Worm (Caenorhabditis elegans): Measurements from ENCODE around the gene ift-81.

DNA sequence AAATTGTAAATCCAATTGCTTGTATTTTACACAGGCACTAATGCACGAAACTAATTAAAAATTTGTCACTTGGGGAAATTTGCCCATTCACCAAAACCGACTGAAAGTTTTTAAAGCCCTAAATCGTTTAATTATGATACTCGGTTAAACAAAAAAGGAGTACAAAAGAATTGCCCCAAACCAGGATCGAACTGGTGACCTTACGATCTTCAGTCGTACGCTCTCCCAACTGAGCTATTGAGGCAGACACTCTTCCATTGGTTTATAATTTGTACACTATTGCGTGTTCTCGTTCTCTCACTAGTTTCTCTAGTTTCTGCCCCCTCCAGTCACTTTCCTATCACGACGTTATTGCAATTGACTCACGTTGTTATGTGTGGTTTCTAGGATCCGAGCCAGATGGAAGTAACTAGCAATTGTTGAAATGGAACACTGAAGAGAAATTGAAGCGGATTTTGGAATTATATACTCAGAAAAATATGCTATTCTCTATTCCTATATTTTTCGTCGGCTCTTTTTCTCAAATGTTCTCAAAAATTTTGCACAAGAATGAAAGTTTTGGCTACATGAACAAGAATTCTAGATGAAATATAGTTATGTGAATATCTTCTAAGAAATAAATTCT, 21.0 kb downstream of the ift-81 start:
- peak; percentile 71 for TF ChIP-seq dsc-1 (tag; optimal IDR thresholded peaks at IDR 0.05)
- no peak for TF ChIP-seq sptf-1 (tag; optimal IDR thresholded peaks at IDR 0.05)
- peak; percentile 48 for TF ChIP-seq nhr-20 (tag; optimal IDR thresholded peaks at IDR 0.05)
- TF ChIP-seq nhr-47 (tag; optimal IDR thresholded peaks at IDR 0.05): peak; percentile 70
- TF ChIP-seq aha-1 (tag; optimal IDR thresholded peaks at IDR 0.05): no peak
- peak in 2 of 3 experiments; percentile 17 to 44 for TF ChIP-seq ceh-82 (tag; optimal IDR thresholded peaks at IDR 0.05)
- no peak for TF ChIP-seq sox-4 (tag; optimal IDR thresholded peaks at IDR 0.05)
- no peak for TF ChIP-seq pqm-1 (tag; optimal IDR thresholded peaks at IDR 0.05)

All from whole organism, L1 larva.